Worm (Caenorhabditis elegans): ENCODE measurements around the gene F17A2.16.

- TF ChIP-seq flt-1 (GFP tag; IDR thresholded peaks at IDR 0.05): no peak
- no peak for TF ChIP-seq ama-1 (optimal IDR thresholded peaks at IDR 0.05)
- TF ChIP-seq aly-1 (tag; optimal IDR thresholded peaks at IDR 0.05): no peak
- no peak for TF ChIP-seq ets-7 (tag; optimal IDR thresholded peaks at IDR 0.05)
These were observed 40.1 kb downstream of the F17A2.16 start, which contains the start of gene F42F12.14 for ce11 chrX:12348329-12348728.
